Fruit fly (Drosophila melanogaster): ENCODE data around the gene Cyp313a4.

Cyp313a4 gene

DNA sequence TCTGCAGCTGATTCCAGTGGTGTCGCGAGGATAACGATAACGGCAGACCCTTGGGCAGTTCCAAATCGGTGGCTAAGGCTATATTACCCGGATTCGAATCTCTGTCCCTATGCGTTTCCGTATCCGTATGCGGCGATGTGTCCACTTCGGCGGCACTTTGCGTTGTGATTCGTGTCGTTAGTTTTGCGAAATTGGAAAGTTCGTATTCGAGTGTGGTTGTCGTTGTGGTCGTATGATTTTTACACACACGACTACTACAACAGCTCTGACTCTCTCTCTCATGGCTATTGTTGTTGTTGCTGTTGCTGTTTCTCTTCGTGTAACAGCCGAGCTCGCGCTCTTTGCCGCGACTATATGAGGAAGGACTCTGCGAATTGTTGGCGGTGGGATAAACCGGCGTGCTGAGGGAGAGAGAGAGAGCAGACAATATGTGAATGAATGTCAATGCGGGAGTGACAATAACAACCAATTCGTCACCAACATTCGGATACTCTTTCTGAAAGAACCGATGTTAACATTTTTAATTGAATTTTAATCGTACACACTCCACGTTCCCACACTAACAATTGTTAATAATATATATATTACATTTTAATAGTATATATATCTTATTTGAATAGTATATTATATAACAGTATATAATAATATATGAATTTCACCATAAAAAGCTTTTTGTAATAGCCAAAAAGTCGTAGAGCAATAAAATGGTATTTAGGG is 38.6 kb upstream of the Cyp313a4 start (continued):
- TF ChIP-seq CG6792 (GFP tag; optimal IDR thresholded peaks at IDR 0.05) = peak; percentile 65
- TF ChIP-seq Hr4 (GFP tag; optimal IDR thresholded peaks at IDR 0.05) = peak; percentile 41
- peak; percentile 80 for TF ChIP-seq CG8632 (GFP tag; optimal IDR thresholded peaks at IDR 0.05)
- peak; percentile 25 for TF ChIP-seq CG11902 (GFP tag; optimal IDR thresholded peaks at IDR 0.05)
- TF ChIP-seq fd59A (GFP tag; optimal IDR thresholded peaks at IDR 0.05) = no peak
- peak; percentile 47 for TF ChIP-seq OdsH (GFP tag; optimal IDR thresholded peaks at IDR 0.05)
- peak; percentile 71 for TF ChIP-seq dsx (GFP tag; optimal IDR thresholded peaks at IDR 0.05; ENCODE audit: poor library complexity, severe bottlenecking)
- TF ChIP-seq eg (GFP tag; IDR thresholded peaks at IDR 0.05) = peak; percentile 50
- TF ChIP-seq achi (GFP tag; optimal IDR thresholded peaks at IDR 0.05) = peak; percentile 66
- peak; percentile 64 for TF ChIP-seq CG10669 (GFP tag; optimal IDR thresholded peaks at IDR 0.05)
- peak; percentile 51; the same call in 1 of the 3 replicates for TF ChIP-seq CG8119 (GFP tag; IDR thresholded peaks at IDR 0.05)
- peak; percentile 68 for TF ChIP-seq esn (GFP tag; optimal IDR thresholded peaks at IDR 0.05)
- peak; percentile 41 for TF ChIP-seq CG11294 (GFP tag; IDR thresholded peaks at IDR 0.05)
- peak; percentile 63 for TF ChIP-seq CG3919 (GFP tag; optimal IDR thresholded peaks at IDR 0.05)

DNA sequence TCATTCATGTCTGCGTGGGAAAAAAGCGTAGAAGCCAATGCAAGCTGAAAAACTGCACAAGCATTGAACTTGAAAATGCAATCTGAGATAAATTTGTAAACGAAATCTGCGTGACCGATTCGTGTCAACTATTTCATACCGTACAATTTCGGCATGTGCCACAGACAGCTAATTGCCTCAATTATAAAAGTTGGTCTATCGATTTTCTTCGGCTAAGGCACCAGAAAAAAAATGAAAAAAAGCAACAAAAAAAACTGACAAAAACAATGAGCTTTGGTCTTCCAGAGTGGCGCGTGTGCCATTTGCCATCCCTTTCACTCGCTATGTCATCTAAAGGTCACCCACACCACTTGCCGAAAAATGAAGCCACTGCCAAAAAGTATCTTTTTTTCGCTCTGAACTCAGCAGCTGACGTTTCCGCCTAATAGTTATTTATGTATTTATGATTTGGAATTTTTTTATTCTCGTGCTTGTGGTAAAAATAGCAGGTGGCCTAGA is 37.4 kb upstream of the Cyp313a4 start:
- TF ChIP-seq CG15336 (GFP tag; IDR thresholded peaks at IDR 0.05) (0 out of 2 replicates have a peak, but pooled peaks have one; percentile 1), CG8119 (GFP tag; IDR thresholded peaks at IDR 0.05) (0 out of 3 replicates have a peak, but pooled peaks have one; percentile 6), Sox14 (GFP tag; optimal IDR thresholded peaks at IDR 0.05) (no peak), CG9139 (GFP tag; optimal IDR thresholded peaks at IDR 0.05) (no peak)

DNA sequence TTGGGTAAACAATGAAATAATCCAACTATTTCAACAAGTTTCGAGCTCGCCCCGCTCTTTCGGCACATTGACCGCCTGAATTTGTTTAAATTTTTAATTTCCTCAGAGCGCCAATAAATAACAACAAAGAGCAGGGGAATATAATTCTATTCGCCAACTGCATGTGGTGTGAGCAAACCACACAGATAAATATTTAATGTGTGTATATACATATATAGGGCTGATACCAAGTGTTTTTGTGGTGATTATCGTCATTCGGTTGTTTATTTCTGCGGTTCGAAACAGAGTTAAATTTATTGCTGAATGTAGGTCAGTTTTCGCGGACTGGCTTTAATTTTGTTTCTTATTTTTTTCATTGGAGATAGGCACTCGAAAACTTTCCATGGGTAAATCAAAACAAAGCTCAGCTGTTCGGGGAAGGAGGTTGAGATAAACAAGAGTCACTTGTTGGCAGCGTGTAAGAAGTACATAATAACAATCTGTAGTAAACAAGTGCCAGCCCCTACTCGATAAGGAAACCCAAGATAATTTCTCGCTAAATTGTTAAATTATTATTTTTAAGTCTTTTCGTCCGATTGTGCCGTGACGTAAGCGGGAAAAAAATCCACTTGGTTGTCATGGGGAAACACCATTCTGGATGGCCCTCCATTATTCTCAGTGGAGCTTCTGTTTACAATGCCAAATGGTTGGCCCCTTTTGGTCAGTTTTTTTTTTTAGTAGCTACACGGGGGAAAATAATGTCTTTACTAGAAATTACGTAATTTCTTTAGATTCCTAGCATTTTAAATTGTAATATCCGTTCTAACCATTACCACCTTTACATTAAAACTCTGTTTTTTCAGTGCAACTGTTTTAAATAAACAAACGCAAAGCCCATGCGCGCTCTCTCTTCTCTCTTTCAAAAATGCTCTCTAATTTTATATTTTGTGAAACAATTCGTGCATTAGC is 36.7 kb upstream of the Cyp313a4 start:
- TF ChIP-seq Eip75B (GFP tag; optimal IDR thresholded peaks at IDR 0.05) = peak; percentile 17
- TF ChIP-seq OdsH (GFP tag; optimal IDR thresholded peaks at IDR 0.05) = peak; percentile 50
- no peak for TF ChIP-seq CG1621 (tag; optimal IDR thresholded peaks at IDR 0.05)
- TF ChIP-seq fd85E (GFP tag; optimal IDR thresholded peaks at IDR 0.05) = no peak
- TF ChIP-seq Ets21C (GFP tag; optimal IDR thresholded peaks at IDR 0.05) = no peak
- TF ChIP-seq achi (GFP tag; optimal IDR thresholded peaks at IDR 0.05) = peak; percentile 21
- no peak for TF ChIP-seq dsx (GFP tag; optimal IDR thresholded peaks at IDR 0.05; ENCODE audit: poor library complexity, severe bottlenecking)
- no peak for TF ChIP-seq CG16779 (tag; optimal IDR thresholded peaks at IDR 0.05)
- TF ChIP-seq CG34406 (GFP tag; optimal IDR thresholded peaks at IDR 0.05) = no peak
- peak; percentile 67 for TF ChIP-seq Hr4 (GFP tag; optimal IDR thresholded peaks at IDR 0.05)
- no peak for TF ChIP-seq CG11762 (GFP tag; optimal IDR thresholded peaks at IDR 0.05; ENCODE audit: insufficient read depth)
- TF ChIP-seq esn (GFP tag; optimal IDR thresholded peaks at IDR 0.05) = peak; percentile 50
- TF ChIP-seq CG6163 (GFP tag; IDR thresholded peaks at IDR 0.05) = peak; percentile 68
- TF ChIP-seq CG9139 (GFP tag; optimal IDR thresholded peaks at IDR 0.05) = peak; percentile 16
- peak; percentile 38 for TF ChIP-seq Smox (GFP tag; optimal IDR thresholded peaks at IDR 0.05)
- TF ChIP-seq CG4318 (GFP tag; optimal IDR thresholded peaks at IDR 0.05) = no peak
- TF ChIP-seq CG11902 (GFP tag; optimal IDR thresholded peaks at IDR 0.05) = no peak
- TF ChIP-seq spab (GFP tag; optimal IDR thresholded peaks at IDR 0.05) = no peak
- peak; percentile 87 for TF ChIP-seq Eip78C (GFP tag)
- peak in 1 of 2 experiments; percentile 26 for TF ChIP-seq ss (GFP tag; optimal IDR thresholded peaks at IDR 0.05)
- TF ChIP-seq dac (GFP tag; optimal IDR thresholded peaks at IDR 0.05) = no peak
- TF ChIP-seq acj6 (GFP tag; optimal IDR thresholded peaks at IDR 0.05) = peak; percentile 24
- TF ChIP-seq CG6276 (GFP tag; optimal IDR thresholded peaks at IDR 0.05) = peak; percentile 16
- TF ChIP-seq CG10669 (GFP tag; optimal IDR thresholded peaks at IDR 0.05) = no peak
- TF ChIP-seq CG6792 (GFP tag; optimal IDR thresholded peaks at IDR 0.05) = peak; percentile 41
- TF ChIP-seq net (GFP tag; optimal IDR thresholded peaks at IDR 0.05) = no peak
- peak; percentile 2 for TF ChIP-seq CG8632 (GFP tag; optimal IDR thresholded peaks at IDR 0.05)
- peak; percentile 40 for TF ChIP-seq CG31627 (GFP tag; optimal IDR thresholded peaks at IDR 0.05)
- TF ChIP-seq CG32006 (GFP tag; optimal IDR thresholded peaks at IDR 0.05) = peak; percentile 61
- TF ChIP-seq Sox14 (GFP tag; optimal IDR thresholded peaks at IDR 0.05) = peak; percentile 6
- TF ChIP-seq Lpt (GFP tag; optimal IDR thresholded peaks at IDR 0.05) = no peak
- TF ChIP-seq Met (GFP tag; optimal IDR thresholded peaks at IDR 0.05) = peak; percentile 54
- TF ChIP-seq fd59A (GFP tag; optimal IDR thresholded peaks at IDR 0.05) = peak; percentile 40
- peak; percentile 10 for TF ChIP-seq CG6808 (GFP tag; optimal IDR thresholded peaks at IDR 0.05)
- no peak for TF ChIP-seq Hr38 (GFP tag; optimal IDR thresholded peaks at IDR 0.05)
- TF ChIP-seq pdm3 (GFP tag; optimal IDR thresholded peaks at IDR 0.05) = peak; percentile 41
- TF ChIP-seq CG3919 (GFP tag; optimal IDR thresholded peaks at IDR 0.05) = peak; percentile 26

All from whole organism, prepupa.